Worm (Caenorhabditis elegans): Measurements from ENCODE around the gene clik-2.

Gene clik-2

DNA sequence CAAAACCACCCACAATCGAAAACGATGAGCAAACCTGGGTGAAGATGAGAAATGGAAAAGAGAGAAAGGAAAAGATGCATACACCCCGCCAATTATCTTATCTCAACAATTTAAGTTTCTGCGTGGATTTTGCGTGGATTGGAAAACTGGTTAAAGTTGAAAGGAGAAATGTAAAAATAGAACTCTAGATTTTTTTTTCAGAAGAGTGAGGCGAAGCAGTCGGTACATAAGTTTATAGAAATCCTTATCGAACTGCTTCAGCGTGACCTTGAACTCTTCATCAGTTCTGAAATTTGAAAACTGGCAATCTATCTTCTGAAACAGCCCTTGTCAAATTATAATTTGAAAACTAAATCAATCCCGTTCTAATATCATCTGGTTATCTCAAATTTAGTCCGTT lies at the start of gene clik-2:
Gene clik-2, minus strand, starts transcription at position 101 of the 400 bp plus-strand sequence.
- no peak for TF ChIP-seq med-1 (GFP tag; optimal IDR thresholded peaks at IDR 0.05; ENCODE audit: insufficient read depth)
- no peak for TF ChIP-seq klf-2 (GFP tag; conservative IDR thresholded peaks at IDR 0.05)
- TF ChIP-seq ztf-29 (GFP tag; IDR thresholded peaks at IDR 0.05): no peak
- TF ChIP-seq T22C8.4 (GFP tag; IDR thresholded peaks at IDR 0.05): no peak

DNA sequence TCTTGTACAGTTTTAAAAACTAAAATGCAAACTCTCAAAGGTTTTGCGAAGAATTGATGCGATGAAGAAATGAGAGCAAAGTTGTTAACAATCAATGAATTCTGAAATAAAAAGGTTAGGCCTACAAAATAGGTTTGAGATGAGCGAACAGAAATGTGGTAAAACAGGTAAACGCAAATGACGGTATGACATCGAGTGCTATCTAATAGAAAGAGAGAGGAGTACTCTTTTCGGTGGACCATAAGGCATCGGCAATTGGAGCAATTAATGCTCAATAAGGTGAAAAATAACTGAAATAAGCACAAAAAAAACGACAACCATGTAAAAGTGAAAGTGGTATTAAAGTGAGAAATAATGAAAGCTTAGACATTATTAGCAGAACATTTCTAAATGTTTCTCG lies 47.2 kb upstream of the clik-2 start, which contains the start of gene set-12:
Gene set-12, minus strand, starts transcription at position 101 of the 400 bp plus-strand sequence.
- TF ChIP-seq cog-1 (tag; optimal IDR thresholded peaks at IDR 0.05) (no peak), ztf-23 (GFP tag; IDR thresholded peaks at IDR 0.05) (no peak), T22C8.4 (GFP tag; IDR thresholded peaks at IDR 0.05) (no peak), ztf-29 (GFP tag; IDR thresholded peaks at IDR 0.05) (no peak), ref-1 (GFP tag; conservative IDR thresholded peaks at IDR 0.05) (no peak), med-1 (GFP tag; optimal IDR thresholded peaks at IDR 0.05; ENCODE audit: insufficient read depth) (no peak), tab-1 (GFP tag; IDR thresholded peaks at IDR 0.05) (no peak), flt-1 (GFP tag; IDR thresholded peaks at IDR 0.05) (no peak), klf-2 (GFP tag; conservative IDR thresholded peaks at IDR 0.05) (no peak)

DNA sequence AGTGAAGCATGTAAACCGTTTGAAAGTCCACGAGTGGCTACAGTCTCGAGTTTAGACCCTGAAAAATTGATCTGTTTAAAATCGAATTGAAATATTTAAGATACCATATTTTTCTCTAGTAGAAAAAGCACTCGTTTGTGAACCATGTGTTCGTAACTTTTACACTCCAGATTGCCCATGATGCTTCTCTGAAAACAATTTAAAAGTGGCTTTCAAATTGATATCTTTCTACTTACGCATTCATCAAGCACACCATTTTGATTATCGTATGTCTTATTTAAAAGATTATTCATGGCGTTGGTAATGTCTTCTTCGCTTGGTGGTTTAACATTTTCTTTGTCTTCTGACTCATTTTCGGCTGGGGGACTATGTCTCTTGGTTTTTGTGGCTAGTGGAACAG lies 44.6 kb upstream of the clik-2 start:
- TF ChIP-seq klf-2 (GFP tag; conservative IDR thresholded peaks at IDR 0.05): no peak
- no peak for TF ChIP-seq ztf-29 (GFP tag; IDR thresholded peaks at IDR 0.05)
- TF ChIP-seq med-1 (GFP tag; optimal IDR thresholded peaks at IDR 0.05; ENCODE audit: insufficient read depth): no peak
- no peak for TF ChIP-seq ref-1 (GFP tag; conservative IDR thresholded peaks at IDR 0.05)
- TF ChIP-seq tab-1 (GFP tag; IDR thresholded peaks at IDR 0.05): no peak
- no peak for TF ChIP-seq T22C8.4 (GFP tag; IDR thresholded peaks at IDR 0.05)
- no peak for TF ChIP-seq cog-1 (tag; optimal IDR thresholded peaks at IDR 0.05)
- no peak for TF ChIP-seq flt-1 (GFP tag; IDR thresholded peaks at IDR 0.05)
- TF ChIP-seq ztf-23 (GFP tag; IDR thresholded peaks at IDR 0.05): no peak

DNA sequence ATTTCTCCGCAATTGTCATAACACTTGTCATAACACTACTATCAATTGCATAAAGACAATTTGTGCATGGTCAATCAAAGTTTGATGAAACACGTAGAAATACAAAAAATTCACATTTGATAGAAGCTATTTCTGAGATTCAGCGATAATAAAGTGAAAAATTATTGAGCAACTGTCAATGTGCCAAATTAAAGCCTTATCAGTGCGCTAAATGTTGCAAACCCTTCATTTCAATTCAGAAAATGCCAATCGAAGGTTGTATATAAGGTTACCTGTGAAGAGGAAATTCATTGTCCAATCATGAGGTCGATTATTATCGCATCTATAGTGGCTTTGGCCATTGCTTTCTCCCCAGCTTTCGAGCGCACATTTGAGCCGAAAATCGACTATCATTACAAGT lies 38.6 kb upstream of the clik-2 start, which contains the start of gene vit-1:
Gene vit-1, plus strand, starts transcription at position 289 of the 400 bp plus-strand sequence.
- no peak for TF ChIP-seq klf-2 (GFP tag; conservative IDR thresholded peaks at IDR 0.05)
- no peak for TF ChIP-seq ref-1 (GFP tag; conservative IDR thresholded peaks at IDR 0.05)
- TF ChIP-seq flt-1 (GFP tag; IDR thresholded peaks at IDR 0.05): no peak
- no peak for TF ChIP-seq med-1 (GFP tag; optimal IDR thresholded peaks at IDR 0.05; ENCODE audit: insufficient read depth)
- TF ChIP-seq cog-1 (tag; optimal IDR thresholded peaks at IDR 0.05): no peak
- TF ChIP-seq ztf-23 (GFP tag; IDR thresholded peaks at IDR 0.05): no peak
- no peak for TF ChIP-seq tab-1 (GFP tag; IDR thresholded peaks at IDR 0.05)
- no peak for TF ChIP-seq T22C8.4 (GFP tag; IDR thresholded peaks at IDR 0.05)
- TF ChIP-seq ztf-29 (GFP tag; IDR thresholded peaks at IDR 0.05): no peak

DNA sequence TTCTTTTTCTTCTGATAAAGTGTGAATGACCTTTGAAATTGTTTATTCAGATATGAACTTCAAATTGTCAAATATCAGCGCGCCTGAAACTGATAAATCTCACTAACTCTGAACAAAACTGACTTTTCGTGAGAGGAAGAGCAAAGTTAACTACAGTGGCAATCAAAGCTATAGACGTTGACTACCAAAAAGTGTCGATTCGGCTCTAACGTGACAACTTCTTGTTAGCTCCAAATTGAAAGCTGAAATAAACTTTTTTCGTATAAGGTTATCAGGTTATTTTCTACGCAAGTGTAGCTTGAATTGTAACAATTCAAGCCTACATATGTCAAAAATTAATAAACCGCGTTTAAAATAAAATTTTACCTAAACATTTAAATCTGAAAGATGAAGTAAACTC lies 37.3 kb upstream of the clik-2 start:
- TF ChIP-seq cog-1 (tag; optimal IDR thresholded peaks at IDR 0.05): no peak
- no peak for TF ChIP-seq ztf-29 (GFP tag; IDR thresholded peaks at IDR 0.05)
- TF ChIP-seq flt-1 (GFP tag; IDR thresholded peaks at IDR 0.05): no peak
- TF ChIP-seq med-1 (GFP tag; optimal IDR thresholded peaks at IDR 0.05; ENCODE audit: insufficient read depth): no peak
- TF ChIP-seq T22C8.4 (GFP tag; IDR thresholded peaks at IDR 0.05): no peak
- TF ChIP-seq klf-2 (GFP tag; conservative IDR thresholded peaks at IDR 0.05): no peak
- TF ChIP-seq tab-1 (GFP tag; IDR thresholded peaks at IDR 0.05): no peak
- no peak for TF ChIP-seq ztf-23 (GFP tag; IDR thresholded peaks at IDR 0.05)
- no peak for TF ChIP-seq ref-1 (GFP tag; conservative IDR thresholded peaks at IDR 0.05)

DNA sequence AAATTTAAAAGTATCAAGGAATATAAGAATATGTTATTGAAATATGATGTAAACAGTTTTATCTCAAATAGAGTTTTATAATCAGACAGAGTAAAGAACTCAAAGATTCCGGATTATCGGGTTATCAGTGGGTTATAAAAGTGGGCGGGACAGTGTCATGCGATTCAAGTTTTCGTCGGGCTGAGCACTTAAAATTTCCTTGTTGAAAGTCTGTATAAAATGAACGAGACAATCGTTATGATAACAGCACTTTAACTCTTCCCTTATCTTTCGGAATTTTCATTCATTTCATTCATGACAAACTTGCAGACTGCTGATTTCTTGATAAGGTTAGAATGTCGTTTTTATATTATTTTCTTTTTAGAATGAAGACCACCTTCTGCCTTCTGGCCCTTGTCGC lies 36.6 kb upstream of the clik-2 start, which contains the start of gene spp-14:
Gene spp-14, plus strand, starts transcription at position 365 of the 400 bp plus-strand sequence.
- no peak for TF ChIP-seq T22C8.4 (GFP tag; IDR thresholded peaks at IDR 0.05)
- TF ChIP-seq klf-2 (GFP tag; conservative IDR thresholded peaks at IDR 0.05): no peak
- no peak for TF ChIP-seq ztf-23 (GFP tag; IDR thresholded peaks at IDR 0.05)

DNA sequence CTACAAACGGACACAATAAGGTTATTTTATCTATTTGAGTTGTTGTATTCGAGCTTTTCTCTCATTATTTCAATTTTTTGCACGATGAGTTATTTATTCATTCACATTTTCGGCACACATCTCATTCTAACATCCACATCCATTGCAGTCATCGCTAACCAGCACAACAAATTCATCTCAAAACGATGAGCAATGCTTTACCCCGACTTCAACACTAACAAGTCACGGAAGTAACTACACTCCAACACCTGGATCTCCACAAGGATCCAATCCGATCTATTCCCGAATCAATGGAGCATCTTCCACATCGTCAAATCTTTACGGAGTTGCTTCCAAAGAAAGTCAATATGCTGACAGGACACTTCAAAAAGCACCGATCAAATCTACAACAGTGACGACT lies 35.1 kb upstream of the clik-2 start:
- TF ChIP-seq ref-1 (GFP tag; conservative IDR thresholded peaks at IDR 0.05) (no peak), med-1 (GFP tag; optimal IDR thresholded peaks at IDR 0.05; ENCODE audit: insufficient read depth) (no peak), ztf-23 (GFP tag; IDR thresholded peaks at IDR 0.05) (no peak), klf-2 (GFP tag; conservative IDR thresholded peaks at IDR 0.05) (no peak), tab-1 (GFP tag; IDR thresholded peaks at IDR 0.05) (no peak), cog-1 (tag; optimal IDR thresholded peaks at IDR 0.05) (no peak), ztf-29 (GFP tag; IDR thresholded peaks at IDR 0.05) (no peak), flt-1 (GFP tag; IDR thresholded peaks at IDR 0.05) (no peak), T22C8.4 (GFP tag; IDR thresholded peaks at IDR 0.05) (no peak)

DNA sequence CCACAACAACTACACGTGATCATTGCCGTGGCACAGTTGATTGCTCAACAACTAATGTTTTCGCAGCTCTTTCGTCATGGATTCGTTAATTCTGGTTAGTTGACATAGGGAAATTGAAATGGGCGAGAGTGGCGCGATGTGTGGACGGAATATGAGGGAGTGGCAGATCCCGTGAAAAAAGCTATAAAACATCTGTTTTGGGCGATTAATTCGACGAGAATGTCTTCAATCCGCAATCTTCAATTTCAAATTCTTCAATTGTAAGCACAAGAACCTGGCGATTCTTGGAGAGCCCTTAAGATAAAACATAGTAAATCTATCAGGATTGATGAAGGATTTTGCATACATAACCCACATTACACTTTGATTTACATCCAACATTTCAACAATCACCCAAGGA lies 31.5 kb upstream of the clik-2 start:
- TF ChIP-seq med-1 (GFP tag; optimal IDR thresholded peaks at IDR 0.05; ENCODE audit: insufficient read depth): no peak

DNA sequence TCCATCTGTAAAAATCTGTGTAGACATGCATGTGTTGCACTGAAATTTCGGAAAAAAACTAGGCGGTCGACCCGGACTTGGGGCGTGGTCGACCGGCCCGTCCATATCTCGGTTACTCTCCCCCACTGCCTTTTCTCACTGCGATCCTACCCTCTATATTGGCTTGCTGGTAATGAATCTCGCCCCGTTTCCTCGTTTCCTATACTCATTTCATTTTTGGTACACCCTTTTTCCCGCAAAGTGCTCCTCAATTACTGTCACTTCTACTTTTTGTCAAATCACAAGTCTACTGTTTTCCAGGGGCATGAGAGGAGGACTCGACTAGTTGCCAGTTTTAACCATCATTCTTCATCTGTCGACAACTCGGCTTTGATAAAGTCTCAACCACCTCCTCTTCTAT lies 30.0 kb upstream of the clik-2 start, which contains the start of gene K09F5.6:
Gene K09F5.6, plus strand, starts transcription at position 301 of the 400 bp plus-strand sequence.
- TF ChIP-seq tab-1 (GFP tag; IDR thresholded peaks at IDR 0.05) (no peak), T22C8.4 (GFP tag; IDR thresholded peaks at IDR 0.05) (no peak), ztf-23 (GFP tag; IDR thresholded peaks at IDR 0.05) (no peak), med-1 (GFP tag; optimal IDR thresholded peaks at IDR 0.05; ENCODE audit: insufficient read depth) (no peak), klf-2 (GFP tag; conservative IDR thresholded peaks at IDR 0.05) (no peak), ztf-29 (GFP tag; IDR thresholded peaks at IDR 0.05) (no peak), ref-1 (GFP tag; conservative IDR thresholded peaks at IDR 0.05) (no peak), cog-1 (tag; optimal IDR thresholded peaks at IDR 0.05) (no peak), flt-1 (GFP tag; IDR thresholded peaks at IDR 0.05) (no peak)

DNA sequence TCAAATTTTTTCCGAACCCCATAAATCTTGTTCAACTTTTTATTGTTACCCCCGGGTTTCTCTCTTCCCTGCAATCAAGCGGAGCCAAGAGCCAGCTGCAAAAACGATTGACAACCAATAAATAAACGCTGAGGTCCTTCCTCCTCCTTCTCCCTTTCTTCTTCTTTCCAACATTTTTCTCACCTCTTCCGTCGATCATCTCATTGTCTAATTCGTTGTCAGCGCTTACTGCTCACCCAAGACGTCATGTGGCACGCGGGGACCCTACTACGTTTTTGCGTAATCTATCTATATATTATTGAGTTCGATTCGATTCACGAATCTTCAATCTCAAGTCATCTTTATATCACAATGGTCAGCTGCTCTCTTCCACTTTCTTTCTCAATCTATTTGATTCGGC lies 26.4 kb upstream of the clik-2 start:
- no peak for TF ChIP-seq cog-1 (tag; optimal IDR thresholded peaks at IDR 0.05)

DNA sequence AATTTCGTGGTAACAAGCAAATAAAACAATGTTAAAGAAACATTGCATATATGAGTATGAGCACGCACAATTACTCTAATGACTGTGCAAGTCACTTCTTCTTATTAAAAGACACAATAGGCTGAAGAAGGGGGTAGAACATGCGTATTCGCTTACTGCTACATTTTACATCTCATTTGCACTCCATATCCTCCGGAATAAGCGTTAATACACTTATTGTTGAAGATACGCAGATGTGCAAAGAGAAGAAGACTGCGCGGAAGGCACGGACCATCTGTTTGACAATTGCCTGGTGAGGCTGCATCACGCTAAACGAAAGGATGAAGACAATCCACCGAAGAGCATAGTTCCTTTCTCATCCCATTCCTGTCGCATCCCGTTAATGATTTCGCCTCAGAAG lies 23.9 kb upstream of the clik-2 start:
- TF ChIP-seq cog-1 (tag; optimal IDR thresholded peaks at IDR 0.05) (peak; percentile 30), med-1 (GFP tag; optimal IDR thresholded peaks at IDR 0.05; ENCODE audit: insufficient read depth) (no peak), ztf-29 (GFP tag; IDR thresholded peaks at IDR 0.05) (no peak), flt-1 (GFP tag; IDR thresholded peaks at IDR 0.05) (peak; percentile 46; the same call in 1 of the 2 replicates)

Measured in whole organism, midembryonic.